Worm (Caenorhabditis elegans): ENCODE measurements around the gene gpa-2.

ce11 chrV:8355435-8356212 lies 15.2 kb upstream of the gpa-2 start, which contains the start of gene mom-2:
- TF ChIP-seq lin-35 (GFP tag; optimal IDR thresholded peaks at IDR 0.05) (no peak), elt-2 (tag; optimal IDR thresholded peaks at IDR 0.05) (no peak), nhr-11 (tag; optimal IDR thresholded peaks at IDR 0.05) (no peak)

All from whole organism, L1 larva.